Fruit fly (Drosophila melanogaster): ENCODE results near the gene CG2162.

Gene CG2162

DNA sequence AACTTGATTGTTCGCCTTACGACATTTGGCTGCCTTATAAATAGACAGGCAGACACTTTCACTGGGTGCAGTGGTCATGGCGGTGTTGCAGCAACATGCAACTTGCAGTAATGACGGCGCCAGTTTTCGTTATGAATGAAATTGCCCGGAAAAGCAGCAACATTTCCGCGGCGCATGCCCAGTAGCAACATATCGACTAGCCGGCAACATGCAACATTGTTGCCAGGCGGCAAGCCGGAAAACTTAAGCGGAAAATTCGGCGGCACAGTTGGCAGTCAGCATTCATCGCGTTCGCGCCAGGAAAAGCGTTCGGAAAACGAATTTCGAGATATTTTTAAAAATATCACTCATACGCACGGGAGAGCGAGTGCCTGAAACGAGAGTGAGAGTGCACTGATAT is 33.6 kb upstream of the CG2162 start, which contains the start of gene FMRFaR:
TSS of gene FMRFaR (plus strand) at position 272 of the 400 bp plus-strand sequence.
- no peak for TF ChIP-seq topi (GFP tag; optimal IDR thresholded peaks at IDR 0.05)
- TF ChIP-seq eg (GFP tag; IDR thresholded peaks at IDR 0.05): 0 out of 3 replicates have a peak, but pooled peaks have one; percentile 19
- no peak for TF ChIP-seq Gug (GFP tag; IDR thresholded peaks at IDR 0.05)

dm6 chr3L:3013496-3013895 is 21.5 kb upstream of the CG2162 start:
- no peak for TF ChIP-seq CG11902 (GFP tag; optimal IDR thresholded peaks at IDR 0.05)

DNA sequence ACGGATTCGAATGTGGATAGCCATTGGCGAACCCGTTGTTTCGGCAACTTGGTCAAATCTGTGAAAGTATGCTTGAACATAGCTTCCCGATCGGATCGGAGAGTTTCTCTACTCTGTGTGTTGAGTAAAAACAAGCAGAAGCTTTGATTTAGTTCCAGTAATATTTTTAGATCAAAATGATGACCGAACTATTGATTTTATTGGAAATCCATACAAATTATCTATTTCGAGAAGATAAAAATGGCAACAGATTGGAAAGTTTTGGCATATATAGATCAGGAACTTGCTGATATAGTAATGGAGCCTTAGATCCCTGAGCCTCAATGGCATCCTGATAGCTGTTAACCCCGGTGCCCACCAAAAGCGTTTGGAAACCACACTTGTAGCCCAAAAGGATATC is 19.0 kb upstream of the CG2162 start, which contains the start of gene CG32488:
TSS of gene CG32488 (minus strand) at position 101 of the 400 bp plus-strand sequence.
- TF ChIP-seq lz (GFP tag; optimal IDR thresholded peaks at IDR 0.05) (no peak), eg (GFP tag; IDR thresholded peaks at IDR 0.05) (no peak), Smox (GFP tag; optimal IDR thresholded peaks at IDR 0.05) (no peak), CG32006 (GFP tag; optimal IDR thresholded peaks at IDR 0.05) (no peak), Sox102F (GFP tag; optimal IDR thresholded peaks at IDR 0.05) (no peak), Hr38 (GFP tag; optimal IDR thresholded peaks at IDR 0.05) (no peak), CG31627 (GFP tag; optimal IDR thresholded peaks at IDR 0.05) (no peak)

- TF ChIP-seq Lpt (GFP tag; optimal IDR thresholded peaks at IDR 0.05): no peak
- no peak for TF ChIP-seq Smox (GFP tag; optimal IDR thresholded peaks at IDR 0.05)
- no peak for TF ChIP-seq fkh (GFP tag; optimal IDR thresholded peaks at IDR 0.05)
- TF ChIP-seq CG32006 (GFP tag; optimal IDR thresholded peaks at IDR 0.05): no peak
- TF ChIP-seq eg (GFP tag; IDR thresholded peaks at IDR 0.05): no peak
- TF ChIP-seq Eip75B (GFP tag; optimal IDR thresholded peaks at IDR 0.05): no peak
- TF ChIP-seq CG6808 (GFP tag; optimal IDR thresholded peaks at IDR 0.05): no peak
- no peak for TF ChIP-seq CG8632 (GFP tag; optimal IDR thresholded peaks at IDR 0.05)
- no peak for TF ChIP-seq esn (GFP tag; optimal IDR thresholded peaks at IDR 0.05)
- TF ChIP-seq Met (GFP tag; optimal IDR thresholded peaks at IDR 0.05): no peak
- no peak for TF ChIP-seq CG10631 (GFP tag; optimal IDR thresholded peaks at IDR 0.05)
- no peak for TF ChIP-seq topi (GFP tag; optimal IDR thresholded peaks at IDR 0.05)
- no peak for TF ChIP-seq CG7368 (GFP tag; optimal IDR thresholded peaks at IDR 0.05)
- no peak for TF ChIP-seq CG8119 (GFP tag; IDR thresholded peaks at IDR 0.05)
- TF ChIP-seq acj6 (GFP tag; optimal IDR thresholded peaks at IDR 0.05): no peak
- no peak for TF ChIP-seq Eip93F (GFP tag; optimal IDR thresholded peaks at IDR 0.05)
- TF ChIP-seq Hr38 (GFP tag; optimal IDR thresholded peaks at IDR 0.05): no peak
- TF ChIP-seq net (GFP tag; optimal IDR thresholded peaks at IDR 0.05): no peak
These were observed 17.8 kb upstream of the CG2162 start, which contains the start of gene CG32487 for dm6 chr3L:3017156-3017555. Gene CG32487, minus strand, starts transcription at chr3L:3017256.

DNA sequence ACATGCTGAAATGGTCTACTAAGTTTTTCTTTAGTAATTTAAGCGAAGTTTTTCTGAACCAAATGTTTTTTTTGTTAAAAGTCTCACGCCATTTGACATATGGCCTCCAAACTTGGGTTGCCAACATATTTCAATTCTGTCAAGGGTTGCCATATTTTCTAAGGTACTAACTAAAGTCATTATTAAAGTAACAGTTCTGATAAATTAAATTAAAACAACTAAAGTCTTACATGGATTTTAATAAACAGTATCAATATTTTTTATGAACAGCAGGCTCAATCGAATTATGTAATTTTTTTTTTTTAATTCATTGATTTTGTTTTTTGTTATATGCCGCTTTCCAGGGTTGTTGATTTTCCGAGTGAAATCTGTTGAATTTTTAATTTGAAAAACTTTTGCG is 8.6 kb upstream of the CG2162 start, which contains the start of gene aly:
TSS of gene aly (minus strand) at position 101 of the 400 bp plus-strand sequence.
- no peak for TF ChIP-seq Sox15 (GFP tag; optimal IDR thresholded peaks at IDR 0.05)
- no peak for TF ChIP-seq acj6 (GFP tag; optimal IDR thresholded peaks at IDR 0.05)
- TF ChIP-seq CG7368 (GFP tag; optimal IDR thresholded peaks at IDR 0.05): no peak
- TF ChIP-seq Hr4 (GFP tag; optimal IDR thresholded peaks at IDR 0.05): no peak
- no peak for TF ChIP-seq cyc (GFP tag; optimal IDR thresholded peaks at IDR 0.05)
- no peak for TF ChIP-seq topi (GFP tag; optimal IDR thresholded peaks at IDR 0.05)
- TF ChIP-seq pdm3 (GFP tag; optimal IDR thresholded peaks at IDR 0.05): no peak
- no peak for TF ChIP-seq Gug (GFP tag; IDR thresholded peaks at IDR 0.05)
- TF ChIP-seq Hr38 (GFP tag; optimal IDR thresholded peaks at IDR 0.05): no peak

DNA sequence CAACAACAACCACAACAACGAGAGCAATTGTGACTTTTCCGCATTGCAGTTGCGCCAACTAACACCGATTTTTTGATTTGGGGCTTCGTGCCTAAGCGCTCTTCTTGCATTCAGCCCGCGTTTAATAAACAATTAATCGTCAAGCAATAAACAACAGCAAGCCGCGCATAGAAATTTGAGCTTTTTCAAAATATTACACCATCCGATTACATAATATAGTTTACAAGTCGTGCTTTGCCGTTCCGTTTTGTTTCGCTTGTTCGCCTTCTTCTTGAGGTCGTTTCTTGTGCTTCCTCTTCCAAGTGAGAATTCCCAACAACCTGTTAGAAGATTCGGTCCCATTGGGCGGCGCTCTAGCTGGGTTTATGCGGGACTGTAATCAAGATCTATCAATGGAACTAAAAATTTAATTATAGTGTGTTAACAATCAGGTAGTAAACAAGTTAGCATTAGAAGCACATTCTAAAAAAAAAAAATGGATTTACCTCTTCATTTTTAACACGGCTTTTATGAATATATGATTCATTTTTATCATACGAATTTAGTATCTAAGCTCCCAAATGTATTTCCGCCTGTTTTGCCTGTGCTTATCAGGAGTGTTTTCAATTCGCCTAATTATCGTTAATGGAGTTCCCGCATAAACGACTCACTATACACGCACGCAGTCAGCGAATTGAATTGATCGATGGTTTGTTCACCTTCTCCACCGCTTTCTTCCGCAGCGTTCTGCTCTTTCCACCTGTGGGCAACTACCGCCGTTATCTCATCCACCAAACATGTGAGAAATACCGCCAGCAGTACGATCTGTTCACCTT is 980 bp downstream of the CG2162 start:
- TF ChIP-seq salr (GFP tag; optimal IDR thresholded peaks at IDR 0.05): peak in 1 of 2 experiments; percentile 79
- TF ChIP-seq ss (GFP tag; optimal IDR thresholded peaks at IDR 0.05): peak; percentile 39 to 47
- peak; percentile 83 for TF ChIP-seq CG6276 (GFP tag; optimal IDR thresholded peaks at IDR 0.05)
- peak; percentile 72 for TF ChIP-seq CG10631 (GFP tag; optimal IDR thresholded peaks at IDR 0.05)
- TF ChIP-seq CG31627 (GFP tag; optimal IDR thresholded peaks at IDR 0.05): peak; percentile 68
- TF ChIP-seq dac (GFP tag; optimal IDR thresholded peaks at IDR 0.05): peak; percentile 78
- TF ChIP-seq CG1621 (tag; optimal IDR thresholded peaks at IDR 0.05): peak; percentile 5
- TF ChIP-seq fd59A (GFP tag; optimal IDR thresholded peaks at IDR 0.05): peak; percentile 46
- peak; percentile 70 for TF ChIP-seq pdm3 (GFP tag; optimal IDR thresholded peaks at IDR 0.05)
- peak; percentile 85 for TF ChIP-seq CG3919 (GFP tag; optimal IDR thresholded peaks at IDR 0.05)
- TF ChIP-seq Eip93F (GFP tag; optimal IDR thresholded peaks at IDR 0.05): peak; percentile 4
- peak; percentile 83 for TF ChIP-seq esn (GFP tag; optimal IDR thresholded peaks at IDR 0.05)
- peak; percentile 76 for TF ChIP-seq CG4318 (GFP tag; optimal IDR thresholded peaks at IDR 0.05)
- peak; percentile 70 for TF ChIP-seq Sox102F (GFP tag; optimal IDR thresholded peaks at IDR 0.05)
- peak; percentile 93 for TF ChIP-seq Eip78C (GFP tag)
- TF ChIP-seq OdsH (GFP tag; optimal IDR thresholded peaks at IDR 0.05): peak; percentile 77
- TF ChIP-seq svp (GFP tag): peak; percentile 72
- TF ChIP-seq Lpt (GFP tag; optimal IDR thresholded peaks at IDR 0.05): peak; percentile 60
- TF ChIP-seq fd85E (GFP tag; optimal IDR thresholded peaks at IDR 0.05): no peak

All from whole organism, prepupa.